Fruit fly (Drosophila melanogaster) whole organism, prepupa: ENCODE measurements around the gene CG17648.

Source experiments
- Ets96B ChIP-seq: fragments of 200-800 bp; optimal IDR thresholded peaks from 2 replicates; lab custom pipeline; 2019; ENCODE audit warnings: missing biosample characterization, mild to moderate bottlenecking, missing genetic modification characterization, moderate library complexity
- Gug ChIP-seq: fragments of 200-800 bp; sonication (Bioruptor generic); IDR thresholded peaks from 2 replicates; pipeline ENCODE4 v1.3.6; 2022; ENCODE audit warnings: missing biosample characterization, missing genetic modification characterization
- Hr39 ChIP-seq: fragments of 200-800 bp; sonication (Bioruptor generic); optimal IDR thresholded peaks from 2 replicates; lab custom pipeline; 2016; ENCODE audit warnings: missing biosample characterization, missing genetic modification characterization
- Met ChIP-seq: fragments of 200-800 bp; sonication (Bioruptor generic); optimal IDR thresholded peaks from 3 replicates; lab custom pipeline; 2016; ENCODE audit warnings: missing biosample characterization, missing genetic modification characterization
- OdsH ChIP-seq: fragments of 200-800 bp; sonication (Bioruptor generic); optimal IDR thresholded peaks from 3 replicates; lab custom pipeline; 2016; ENCODE audit warnings: missing biosample characterization, missing genetic modification characterization
- Smox ChIP-seq: fragments of 200-800 bp; sonication (Bioruptor generic); optimal IDR thresholded peaks from 3 replicates; lab custom pipeline; 2016; ENCODE audit warnings: missing biosample characterization, missing genetic modification characterization

DNA sequence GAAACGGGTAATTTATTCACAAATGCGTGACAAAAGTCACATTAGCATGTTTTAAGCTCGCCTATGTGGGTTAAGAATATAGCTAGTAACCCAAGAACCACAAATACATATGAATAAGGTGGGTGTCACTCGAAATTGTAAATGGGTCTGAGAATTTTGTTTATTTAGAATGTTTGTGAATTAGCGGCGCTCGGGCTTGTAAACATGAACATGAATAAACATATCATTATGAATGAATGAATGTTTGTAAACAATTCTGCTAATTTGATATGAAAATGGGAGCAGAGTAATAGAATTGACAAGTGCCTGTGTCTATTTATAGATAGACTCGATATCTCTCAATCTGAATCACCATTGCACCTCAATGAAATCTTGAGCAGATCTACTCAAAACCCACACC, 17.0 kb upstream of the CG17648 start:
- TF ChIP-seq OdsH (GFP tag; lab: Kevin White, UChicago) (no peak), Gug (GFP tag; lab: Robert Waterston, UW) (no peak), Ets96B (no peak), Met (no peak), Smox (GFP tag; lab: Kevin White, UChicago) (no peak), Hr39 (GFP tag; lab: Kevin White, UChicago) (no peak)
